Fruit fly (Drosophila melanogaster): ENCODE results near the gene hry.

- no peak for TF ChIP-seq gl (tag; optimal IDR thresholded peaks at IDR 0.05)
- TF ChIP-seq D1 (tag; optimal IDR thresholded peaks at IDR 0.05): no peak
- TF ChIP-seq Ets98B (GFP tag; IDR thresholded peaks at IDR 0.05): no peak
- TF ChIP-seq EcR (GFP tag; optimal IDR thresholded peaks at IDR 0.05): no peak
- no peak for TF ChIP-seq CG9948 (tag; optimal IDR thresholded peaks at IDR 0.05)
These were observed 52.6 kb downstream of the hry start, which contains the start of gene Cp15 for dm6 chr3L:8728181-8728580.

All from whole organism, pupa.